Worm (Caenorhabditis elegans) whole organism, L3 larva: ENCODE data around the gene EEED8.13.

Experiments used
- ceh-16 ChIP-seq: sonication (generic microtip); optimal IDR thresholded peaks from 2 replicates; lab custom pipeline; 2017; ENCODE audit warnings: missing biosample characterization, missing genetic modification characterization
- elt-3 ChIP-seq, 3 experiments: fragments of 150-350 bp in 1 of 3; sonication (generic microtip) in 2 of 3; optimal IDR thresholded peaks; 2 replicates in 2 of 3; 4 replicates in 1 of 3; lab custom pipeline; 2014 to 2017; ENCODE audit warnings: missing biosample characterization in 3 of 3, missing genetic modification characterization in 3 of 3
- nhr-237 ChIP-seq: fragments of 150-350 bp; optimal IDR thresholded peaks from 2 replicates; lab custom pipeline; 2014; ENCODE audit warnings: missing biosample characterization, missing genetic modification characterization
- nhr-25 ChIP-seq: sonication (generic microtip); optimal IDR thresholded peaks from 2 replicates; lab custom pipeline; 2017; ENCODE audit warnings: missing biosample characterization, missing genetic modification characterization
- nhr-28 ChIP-seq: fragments of 150-350 bp; optimal IDR thresholded peaks from 2 replicates; lab custom pipeline; 2014; ENCODE audit warnings: missing biosample characterization, missing genetic modification characterization
- nhr-76 ChIP-seq: fragments of 150-350 bp; sonication (generic microtip); optimal IDR thresholded peaks from 5 replicates; lab custom pipeline; 2014; ENCODE audit warnings: missing biosample characterization, missing genetic modification characterization
- ztf-11 ChIP-seq: fragments of 150-350 bp; optimal IDR thresholded peaks from 2 replicates; lab custom pipeline; 2014; ENCODE audit warnings: missing biosample characterization, missing genetic modification characterization

ce11 chrII:5425633-5426032 lies 13.3 kb upstream of the EEED8.13 start, which contains the start of gene F07F6.8:
- TF ChIP-seq nhr-237 (no peak), nhr-25 (tag; lab: Kevin White, UChicago) (no peak), nhr-76 (tag; lab: Kevin White, UChicago) (no peak), nhr-28 (tag; lab: Kevin White, UChicago) (no peak), elt-3 (tag; optimal IDR thresholded peaks at IDR 0.05; lab: Kevin White, UChicago) (no peak), ztf-11 (tag; lab: Kevin White, UChicago) (no peak), ceh-16 (tag; lab: Kevin White, UChicago) (no peak)
